Worm (Caenorhabditis elegans) whole organism, L3 larva: ENCODE data around the gene M7.7.

Source experiments
- ceh-28 ChIP-seq: fragments of 150-350 bp; optimal IDR thresholded peaks from 2 replicates; lab custom pipeline; 2014; ENCODE audit warnings: missing biosample characterization, missing genetic modification reagents, missing genetic modification characterization
- ceh-82 ChIP-seq: fragments of 150-350 bp; optimal IDR thresholded peaks from 2 replicates; lab custom pipeline; 2014; ENCODE audit warnings: missing biosample characterization, missing genetic modification characterization
- elt-2 ChIP-seq: sonication (generic microtip); optimal IDR thresholded peaks from 2 replicates; lab custom pipeline; 2016; ENCODE audit warnings: missing genetic modification reagents, mild to moderate bottlenecking, missing genetic modification characterization, missing compliant biosample characterization
- lin-15B ChIP-seq: fragments of 150-350 bp; optimal IDR thresholded peaks from 2 replicates; lab custom pipeline; 2014; ENCODE audit warnings: missing biosample characterization, missing genetic modification characterization
- nhr-237 ChIP-seq: fragments of 150-350 bp; optimal IDR thresholded peaks from 2 replicates; lab custom pipeline; 2014; ENCODE audit warnings: missing biosample characterization, missing genetic modification characterization
- nhr-67 ChIP-seq: fragments of 150-350 bp; optimal IDR thresholded peaks from 2 replicates; lab custom pipeline; 2014; ENCODE audit warnings: missing biosample characterization, missing genetic modification characterization
- nhr-77 ChIP-seq: fragments of 150-350 bp; optimal IDR thresholded peaks from 2 replicates; lab custom pipeline; 2014; ENCODE audit warnings: missing biosample characterization, missing genetic modification characterization
- pqm-1 ChIP-seq: fragments of 150-350 bp; optimal IDR thresholded peaks from 2 replicates; lab custom pipeline; 2017; ENCODE audit warnings: missing biosample characterization, missing genetic modification characterization, inconsistent platforms
- tbx-2 ChIP-seq: sonication (generic microtip); optimal IDR thresholded peaks from 2 replicates; lab custom pipeline; 2016; ENCODE audit warnings: mild to moderate bottlenecking, missing genetic modification characterization, missing compliant biosample characterization
- unc-39 ChIP-seq: sonication (generic microtip); optimal IDR thresholded peaks from 4 replicates; lab custom pipeline; 2017; ENCODE audit warnings: missing biosample characterization, missing genetic modification characterization
- zag-1 ChIP-seq: fragments of 150-350 bp; optimal IDR thresholded peaks from 2 replicates; lab custom pipeline; 2014; ENCODE audit warnings: missing biosample characterization, missing genetic modification characterization
- ztf-11 ChIP-seq: fragments of 150-350 bp; optimal IDR thresholded peaks from 2 replicates; lab custom pipeline; 2014; ENCODE audit warnings: missing biosample characterization, missing genetic modification characterization
- ztf-4 ChIP-seq: fragments of 150-350 bp; optimal IDR thresholded peaks from 2 replicates; lab custom pipeline; 2014; ENCODE audit warnings: missing biosample characterization, missing genetic modification characterization

ce11 chrIV:11109771-11110170, 20.1 kb downstream of the M7.7 start, which contains the start of gene pigk-1:
- TF ChIP-seq zag-1 = no peak
- TF ChIP-seq ztf-4 (tag; lab: Kevin White, UChicago) = no peak
- TF ChIP-seq ceh-28 (tag; lab: Kevin White, UChicago) = no peak
- no peak for TF ChIP-seq ztf-11 (tag; lab: Kevin White, UChicago)
- TF ChIP-seq elt-2 (tag; lab: Kevin White, UChicago) = no peak
- no peak for TF ChIP-seq nhr-237 (tag; lab: Kevin White, UChicago)
- TF ChIP-seq lin-15B (tag; lab: Kevin White, UChicago) = no peak
- TF ChIP-seq nhr-77 (tag; lab: Kevin White, UChicago) = no peak
- no peak for TF ChIP-seq tbx-2 (tag; lab: Kevin White, UChicago)
- TF ChIP-seq unc-39 (tag; lab: Kevin White, UChicago) = no peak
- no peak for TF ChIP-seq pqm-1 (tag; lab: Kevin White, UChicago)
- TF ChIP-seq nhr-67 (tag; lab: Kevin White, UChicago) = no peak
- no peak for TF ChIP-seq ceh-82 (tag; lab: Kevin White, UChicago)
